Fruit fly (Drosophila melanogaster): ENCODE measurements around the gene CG1492.

The CG1492 gene

dm6 chrX:12014800-12015389, 2.9 kb upstream of the CG1492 start (continued):
- TF ChIP-seq Oaz (GFP tag; IDR thresholded peaks at IDR 0.05) (no peak), CG9727 (GFP tag; optimal IDR thresholded peaks at IDR 0.05) (peak; percentile 36), CG10543 (GFP tag; optimal IDR thresholded peaks at IDR 0.05) (peak; percentile 5), Sry-β (GFP tag; optimal IDR thresholded peaks at IDR 0.05) (no peak), so (GFP tag; IDR thresholded peaks at IDR 0.05) (no peak)

- TF ChIP-seq Tbp (GFP tag; optimal IDR thresholded peaks at IDR 0.05) (no peak), CG31388 (GFP tag; optimal IDR thresholded peaks at IDR 0.05) (no peak), ato (GFP tag; IDR thresholded peaks at IDR 0.05; ENCODE audit: partially characterized antibody) (no peak), BtbVII (GFP tag; optimal IDR thresholded peaks at IDR 0.05) (no peak), hth (optimal IDR thresholded peaks at IDR 0.05) (no peak), CG18599 (GFP tag; optimal IDR thresholded peaks at IDR 0.05) (no peak), crol (GFP tag; IDR thresholded peaks at IDR 0.05) (peak; percentile 78), luna (GFP tag; optimal IDR thresholded peaks at IDR 0.05) (no peak), Myb (GFP tag; optimal IDR thresholded peaks at IDR 0.05) (no peak), CG3726 (GFP tag; IDR thresholded peaks at IDR 0.05) (no peak), ase (GFP tag; IDR thresholded peaks at IDR 0.05) (no peak), CG10565 (GFP tag; optimal IDR thresholded peaks at IDR 0.05) (no peak), GATAe (GFP tag; conservative IDR thresholded peaks at IDR 0.05) (peak; percentile 78), CG7987 (GFP tag; optimal IDR thresholded peaks at IDR 0.05) (peak; percentile 20), CG13424 (tag; optimal IDR thresholded peaks at IDR 0.05) (no peak), NFAT (GFP tag; IDR thresholded peaks at IDR 0.05) (0 out of 2 replicates have a peak, but pooled peaks have one; percentile 10), Ets65A (GFP tag) (peak; percentile 42), gfzf (GFP tag; optimal IDR thresholded peaks at IDR 0.05) (no peak)
Observed at dm6 chrX:12014131-12014530, 2.1 kb upstream of the CG1492 start.

- TF ChIP-seq CkIIα-i1 (GFP tag; IDR thresholded peaks at IDR 0.05) (no peak), NC2α (GFP tag; optimal IDR thresholded peaks at IDR 0.05) (no peak), CG16813 (GFP tag; IDR thresholded peaks at IDR 0.05; ENCODE audit: partially characterized antibody) (no peak), CG7556 (GFP tag; optimal IDR thresholded peaks at IDR 0.05) (no peak), h (optimal IDR thresholded peaks at IDR 0.05) (no peak), nom (GFP tag; optimal IDR thresholded peaks at IDR 0.05) (peak; percentile 29)
Observed at dm6 chrX:12013098-12013493, 1.1 kb upstream of the CG1492 start.

DNA sequence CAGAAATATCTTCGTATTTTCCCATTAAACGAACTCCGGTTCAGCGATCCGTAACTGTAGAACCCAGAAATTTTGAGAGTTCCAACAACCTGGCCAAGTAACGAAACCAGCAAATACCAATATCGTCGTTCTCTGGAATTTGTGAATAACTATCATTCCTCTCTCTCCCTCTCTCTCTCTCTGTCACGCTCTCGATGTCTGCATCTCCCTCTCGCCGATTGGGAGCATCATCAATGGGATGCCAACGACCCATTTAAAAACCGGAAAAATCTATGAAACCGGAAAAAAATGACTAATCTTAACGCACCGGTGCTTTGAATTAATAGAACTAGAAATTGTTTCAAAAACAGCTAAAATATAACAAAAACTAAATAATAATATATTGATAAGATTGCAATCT, 4.4 kb downstream of the CG1492 start:
- TF ChIP-seq CG17361 (GFP tag; IDR thresholded peaks at IDR 0.05) (no peak), MTF-1 (GFP tag; optimal IDR thresholded peaks at IDR 0.05; ENCODE audit: borderline replicate concordance) (no peak), luna (GFP tag; optimal IDR thresholded peaks at IDR 0.05) (no peak), seq (GFP tag; IDR thresholded peaks at IDR 0.05) (no peak), CG9437 (GFP tag; optimal IDR thresholded peaks at IDR 0.05) (no peak), CG15696 (tag; optimal IDR thresholded peaks at IDR 0.05) (no peak), yki (optimal IDR thresholded peaks at IDR 0.05) (peak; percentile 44), sens (GFP tag) (peak; percentile 28), gsb (GFP tag; IDR thresholded peaks at IDR 0.05) (no peak), CG8089 (GFP tag; optimal IDR thresholded peaks at IDR 0.05) (no peak), sd (tag; optimal IDR thresholded peaks at IDR 0.05) (peak; percentile 92), CG7372 (GFP tag; IDR thresholded peaks at IDR 0.05) (no peak), CG17829 (tag; optimal IDR thresholded peaks at IDR 0.05) (no peak), CG12769 (tag; optimal IDR thresholded peaks at IDR 0.05) (peak; percentile 77), Sox100B (GFP tag; optimal IDR thresholded peaks at IDR 0.05) (no peak), CG13894 (tag; optimal IDR thresholded peaks at IDR 0.05) (no peak), en (GFP tag; optimal IDR thresholded peaks at IDR 0.05) (no peak), CG9932 (GFP tag; IDR thresholded peaks at IDR 0.05) (no peak), gsb-n (tag; optimal IDR thresholded peaks at IDR 0.05) (no peak), CG10147 (GFP tag; optimal IDR thresholded peaks at IDR 0.05) (no peak), CrebB (tag; optimal IDR thresholded peaks at IDR 0.05) (no peak)

All from whole organism, embryonic.